Fruit fly (Drosophila melanogaster) whole organism, embryonic: ENCODE measurements around the gene Crg-1.

Experiments used
- ATbp ChIP-seq: fragments of 200-800 bp; sonication (Bioruptor generic); optimal IDR thresholded peaks from 2 replicates; lab custom pipeline; 2017; ENCODE audit warnings: missing biosample characterization, mild to moderate bottlenecking, missing genetic modification characterization, missing genetic modification reagents
- Abd-B ChIP-seq: fragments of 200-800 bp; sonication (Bioruptor generic); optimal IDR thresholded peaks from 2 replicates; lab custom pipeline; 2018; ENCODE audit warnings: missing biosample characterization, mild to moderate bottlenecking, missing genetic modification characterization, moderate library complexity
- Atf-2 ChIP-seq: fragments of 200-800 bp; sonication (Bioruptor generic); optimal IDR thresholded peaks from 2 replicates; lab custom pipeline; 2016; ENCODE audit warnings: missing biosample characterization, missing genetic modification characterization
- Bgb ChIP-seq: fragments of 200-800 bp; sonication (Bioruptor generic); IDR thresholded peaks from 2 replicates; pipeline ENCODE4 v1.3.6; 2022; ENCODE audit warnings: missing biosample characterization, missing genetic modification characterization; ENCODE audit not compliant: partially characterized antibody
- CG11093 ChIP-seq: fragments of 200-800 bp; sonication (Bioruptor generic); IDR thresholded peaks from 3 replicates; pipeline ENCODE4 v1.3.6; 2022; ENCODE audit warnings: missing biosample characterization, missing genetic modification characterization
- CG12104 ChIP-seq: fragments of 200-800 bp; sonication (Bioruptor generic); optimal IDR thresholded peaks from 3 replicates; lab custom pipeline; 2016; ENCODE audit warnings: missing biosample characterization, missing genetic modification characterization
- CG12391 ChIP-seq: fragments of 200-800 bp; sonication (Bioruptor generic); optimal IDR thresholded peaks from 3 replicates; lab custom pipeline; 2018; ENCODE audit warnings: missing biosample characterization, mild to moderate bottlenecking, missing genetic modification characterization, moderate library complexity
- CG12744 ChIP-seq: fragments of 200-800 bp; sonication (Bioruptor generic); optimal IDR thresholded peaks from 2 replicates; lab custom pipeline; 2016; ENCODE audit warnings: missing biosample characterization, missing genetic modification characterization
- CG13296 ChIP-seq: fragments of 200-800 bp; sonication (Bioruptor generic); optimal IDR thresholded peaks from 3 replicates; lab custom pipeline; 2018; ENCODE audit warnings: missing biosample characterization, mild to moderate bottlenecking, missing genetic modification characterization
- CG13624 ChIP-seq: fragments of 200-800 bp; sonication (Bioruptor generic); optimal IDR thresholded peaks from 2 replicates; lab custom pipeline; 2016; ENCODE audit warnings: missing biosample characterization, missing genetic modification characterization
- CG17186 ChIP-seq: fragments of 200-800 bp; sonication (Bioruptor generic); optimal IDR thresholded peaks from 3 replicates; lab custom pipeline; 2017; ENCODE audit warnings: missing biosample characterization, missing genetic modification reagents, missing genetic modification characterization
- CG17359 ChIP-seq: fragments of 200-800 bp; sonication (Bioruptor generic); optimal IDR thresholded peaks from 3 replicates; lab custom pipeline; 2018; ENCODE audit warnings: missing biosample characterization, mild to moderate bottlenecking, missing genetic modification characterization, moderate library complexity
- CG17385 ChIP-seq: fragments of 200-800 bp; sonication (Bioruptor generic); optimal IDR thresholded peaks from 3 replicates; lab custom pipeline; 2018; ENCODE audit warnings: missing biosample characterization, mild to moderate bottlenecking, missing genetic modification characterization
- CG1792 ChIP-seq: fragments of 200-800 bp; sonication (Bioruptor generic); optimal IDR thresholded peaks from 2 replicates; lab custom pipeline; 2016; ENCODE audit warnings: missing biosample characterization, missing genetic modification characterization
- CG2129 ChIP-seq: fragments of 200-800 bp; sonication (Bioruptor generic); IDR thresholded peaks from 2 replicates; pipeline ENCODE4 v1.3.6; 2022; ENCODE audit warnings: missing biosample characterization, missing genetic modification characterization; ENCODE audit not compliant: partially characterized antibody
- CG2712 ChIP-seq: fragments of 200-800 bp; optimal IDR thresholded peaks from 3 replicates; lab custom pipeline; 2019; ENCODE audit warnings: missing biosample characterization, mild to moderate bottlenecking, missing genetic modification characterization, moderate library complexity
- CG30403 ChIP-seq: fragments of 200-800 bp; sonication (Bioruptor generic); optimal IDR thresholded peaks from 3 replicates; lab custom pipeline; 2016; ENCODE audit warnings: missing biosample characterization, missing genetic modification characterization
- CG42726 ChIP-seq: fragments of 200-800 bp; sonication (Bioruptor generic); IDR thresholded peaks from 2 replicates; pipeline ENCODE4 v1.3.6; 2022; ENCODE audit warnings: missing biosample characterization, missing genetic modification characterization; ENCODE audit not compliant: partially characterized antibody
- CG43689 ChIP-seq: fragments of 200-800 bp; sonication (Bioruptor generic); IDR thresholded peaks from 2 replicates; pipeline ENCODE4 v1.3.6; 2022; ENCODE audit warnings: missing biosample characterization, missing genetic modification characterization
- CG4424 ChIP-seq: fragments of 200-800 bp; sonication (Bioruptor generic); optimal IDR thresholded peaks from 3 replicates; lab custom pipeline; 2016; ENCODE audit warnings: missing biosample characterization, missing genetic modification characterization
- CG4730 ChIP-seq: fragments of 200-800 bp; sonication (Bioruptor generic); IDR thresholded peaks from 2 replicates; pipeline ENCODE4 v1.3.6; 2022; ENCODE audit warnings: missing biosample characterization, missing genetic modification characterization
- CG7839 ChIP-seq: fragments of 200-800 bp; sonication (Bioruptor generic); optimal IDR thresholded peaks from 3 replicates; lab custom pipeline; 2018; ENCODE audit warnings: missing biosample characterization, mild to moderate bottlenecking, missing genetic modification characterization, moderate library complexity
- CG9215 ChIP-seq: fragments of 200-800 bp; sonication (Bioruptor generic); IDR thresholded peaks from 2 replicates; pipeline ENCODE4 v1.3.6; 2022; ENCODE audit warnings: missing biosample characterization, missing genetic modification characterization
- Doc2 ChIP-seq: fragments of 200-800 bp; sonication (Bioruptor generic); IDR thresholded peaks from 2 replicates; pipeline ENCODE4 v1.3.6; 2022; ENCODE audit warnings: missing biosample characterization, missing genetic modification characterization
- E2f2 ChIP-seq: fragments of 200-800 bp; sonication (Bioruptor generic); IDR thresholded peaks from 2 replicates; pipeline ENCODE4 v1.3.6; 2022; ENCODE audit warnings: missing biosample characterization, missing genetic modification characterization
- Fer3 ChIP-seq: fragments of 200-800 bp; sonication (Bioruptor generic); optimal IDR thresholded peaks from 2 replicates; lab custom pipeline; 2018; ENCODE audit warnings: missing biosample characterization, mild to moderate bottlenecking, missing genetic modification characterization, moderate library complexity
- Hr3 ChIP-seq: fragments of 200-800 bp; sonication (Bioruptor generic); optimal IDR thresholded peaks from 3 replicates; lab custom pipeline; 2016; ENCODE audit warnings: missing biosample characterization, missing genetic modification characterization
- Neu2 ChIP-seq: fragments of 200-800 bp; sonication (Bioruptor generic); optimal IDR thresholded peaks from 3 replicates; lab custom pipeline; 2016; ENCODE audit warnings: missing biosample characterization, missing genetic modification characterization, borderline replicate concordance
- Nf-YB ChIP-seq: fragments of 200-800 bp; sonication (Bioruptor generic); optimal IDR thresholded peaks from 3 replicates; lab custom pipeline; 2019; ENCODE audit warnings: missing biosample characterization, mild to moderate bottlenecking, missing genetic modification characterization, moderate library complexity
- Pdp1 ChIP-seq, 2 experiments: fragments of 200-800 bp; sonication (Bioruptor generic); optimal IDR thresholded peaks; 3 replicates each; lab custom pipeline; 2016; ENCODE audit warnings: missing biosample characterization in 2 of 2, missing genetic modification characterization in 2 of 2, mild to moderate bottlenecking in 1 of 2, moderate library complexity in 1 of 2
- Poxn ChIP-seq: fragments of 200-800 bp; sonication (Bioruptor generic); IDR thresholded peaks from 2 replicates; pipeline ENCODE4 v1.3.6; 2022; ENCODE audit warnings: missing biosample characterization, missing genetic modification characterization
- Ptx1 ChIP-seq: fragments of 200-800 bp; sonication (Bioruptor generic); IDR thresholded peaks from 2 replicates; pipeline ENCODE4 v1.3.6; 2022; ENCODE audit warnings: missing biosample characterization, missing genetic modification characterization
- Usf ChIP-seq: fragments of 200-800 bp; sonication (Bioruptor generic); optimal IDR thresholded peaks from 2 replicates; lab custom pipeline; 2017; ENCODE audit warnings: missing genotype, missing biosample characterization, missing genetic modification characterization
- Xbp1 ChIP-seq: fragments of 200-800 bp; sonication (Bioruptor generic); optimal IDR thresholded peaks from 3 replicates; lab custom pipeline; 2016; ENCODE audit warnings: missing biosample characterization, mild to moderate bottlenecking, missing genetic modification characterization
- YL-1 ChIP-seq: fragments of 200-800 bp; sonication (Bioruptor generic); optimal IDR thresholded peaks from 3 replicates; lab custom pipeline; 2017; ENCODE audit warnings: missing biosample characterization, mild to moderate bottlenecking, missing genetic modification characterization
- chm ChIP-seq: fragments of 200-800 bp; sonication (Bioruptor generic); IDR thresholded peaks from 2 replicates; pipeline ENCODE4 v1.3.6; 2022; ENCODE audit warnings: missing biosample characterization, missing genetic modification characterization
- esg ChIP-seq: fragments of 200-800 bp; sonication (Bioruptor generic); conservative IDR thresholded peaks from 2 replicates; pipeline ENCODE4 v1.3.6; 2022; ENCODE audit warnings: missing biosample characterization, missing genetic modification characterization
- eve ChIP-seq, 2 experiments: fragments of >200 bp; optimal IDR thresholded peaks; 2 replicates each; lab custom pipeline; 2017; ENCODE audit warnings: missing biosample characterization in 2 of 2, missing genetic modification characterization in 2 of 2
- gem ChIP-seq: fragments of 200-800 bp; sonication (Bioruptor generic); optimal IDR thresholded peaks from 2 replicates; lab custom pipeline; 2019; ENCODE audit warnings: missing biosample characterization, mild to moderate bottlenecking, missing genetic modification characterization, moderate library complexity
- lbe ChIP-seq: fragments of 200-800 bp; sonication (Bioruptor generic); optimal IDR thresholded peaks from 2 replicates; lab custom pipeline; 2016; ENCODE audit warnings: missing biosample characterization, mild to moderate bottlenecking, missing genetic modification characterization
- lilli ChIP-seq: fragments of 200-800 bp; sonication (Bioruptor generic); optimal IDR thresholded peaks from 3 replicates; lab custom pipeline; 2016; ENCODE audit warnings: missing biosample characterization, missing genetic modification characterization
- pb ChIP-seq: fragments of 200-800 bp; sonication (Bioruptor generic); optimal IDR thresholded peaks from 3 replicates; lab custom pipeline; 2016; ENCODE audit warnings: missing biosample characterization, missing genetic modification characterization
- schlank ChIP-seq: fragments of 200-800 bp; sonication (Bioruptor generic); optimal IDR thresholded peaks from 2 replicates; lab custom pipeline; 2018; ENCODE audit warnings: missing biosample characterization, mild to moderate bottlenecking, missing genetic modification characterization
- shn ChIP-seq: fragments of 200-800 bp; sonication (Bioruptor generic); optimal IDR thresholded peaks from 3 replicates; lab custom pipeline; 2016; ENCODE audit warnings: missing biosample characterization, missing genetic modification characterization
- sisA ChIP-seq: fragments of 200-800 bp; sonication (Bioruptor generic); IDR thresholded peaks from 2 replicates; pipeline ENCODE4 v1.3.6; 2022; ENCODE audit warnings: missing biosample characterization, missing genetic modification characterization
- ssp ChIP-seq: fragments of 200-800 bp; sonication (Bioruptor generic); IDR thresholded peaks from 2 replicates; pipeline ENCODE4 v1.3.6; 2022; ENCODE audit warnings: missing biosample characterization, missing genetic modification characterization
- trh ChIP-seq: fragments of 200-800 bp; sonication (Bioruptor generic); optimal IDR thresholded peaks from 2 replicates; lab custom pipeline; 2016; ENCODE audit warnings: missing biosample characterization, missing genetic modification characterization
- unpg ChIP-seq: fragments of 200-800 bp; sonication (Bioruptor generic); optimal IDR thresholded peaks from 3 replicates; lab custom pipeline; 2018; ENCODE audit warnings: missing biosample characterization, mild to moderate bottlenecking, missing genetic modification characterization, moderate library complexity
- vfl ChIP-seq: fragments of 200-800 bp; sonication (Bioruptor generic); optimal IDR thresholded peaks from 2 replicates; lab custom pipeline; 2016; ENCODE audit warnings: missing biosample characterization, missing genetic modification characterization
- vvl ChIP-seq: fragments of 200-800 bp; sonication (Bioruptor generic); IDR thresholded peaks from 2 replicates; pipeline ENCODE4 v1.3.6; 2022; ENCODE audit warnings: missing biosample characterization, missing genetic modification characterization

Crg-1 gene

DNA sequence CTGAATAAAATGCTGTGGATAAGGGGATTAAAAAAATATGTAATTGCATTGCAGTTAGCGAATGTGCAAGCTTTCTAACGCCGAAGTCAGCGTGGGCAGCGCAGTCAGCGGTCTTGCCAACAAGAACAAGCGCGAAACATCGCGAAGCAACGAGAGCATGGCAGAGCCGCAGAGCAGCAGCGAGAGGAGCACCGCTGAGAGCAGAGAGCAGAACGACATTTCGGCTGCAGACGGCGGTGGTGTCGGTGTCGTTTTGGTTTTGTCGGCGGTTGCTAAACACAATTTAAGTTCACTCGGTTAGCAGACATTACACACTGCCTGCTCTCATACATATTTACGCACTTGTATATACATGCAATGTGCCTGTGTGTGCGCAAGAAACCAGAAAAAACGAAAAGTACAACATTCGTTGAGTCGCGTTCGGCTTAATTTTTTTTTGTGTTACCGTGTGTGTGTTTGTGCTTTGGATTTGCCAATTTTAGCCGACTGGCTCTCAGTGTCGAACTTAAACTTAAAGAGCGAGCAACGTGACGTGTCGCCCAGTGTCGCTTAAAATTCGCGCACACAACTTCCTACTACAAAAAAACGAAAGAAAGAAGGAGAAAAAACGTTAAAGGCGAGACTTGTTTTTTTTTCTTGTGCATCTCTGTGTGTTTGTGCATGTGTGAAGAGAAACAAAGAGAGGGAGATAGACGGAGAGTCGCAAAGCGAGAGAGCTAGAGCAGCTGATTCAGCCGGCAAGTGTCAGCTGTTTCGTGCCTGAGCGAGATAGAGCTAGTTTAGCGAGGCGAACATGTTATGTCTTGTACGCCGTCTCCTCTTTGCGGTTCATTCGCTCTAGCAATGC is 17.0 kb upstream of the Crg-1 start (continued):
- no peak for TF ChIP-seq CG9215 (GFP tag; lab: Robert Waterston, UW)
- peak; percentile 37 for TF ChIP-seq Xbp1 (GFP tag; lab: Kevin White, UChicago)
- TF ChIP-seq Neu2 (GFP tag; lab: Kevin White, UChicago), result no peak
- TF ChIP-seq unpg (GFP tag; lab: Kevin White, UChicago), result no peak
- TF ChIP-seq eve (GFP tag; optimal IDR thresholded peaks at IDR 0.05; lab: Kevin White, UChicago), result no peak
- TF ChIP-seq esg (GFP tag; lab: Robert Waterston, UW), result no peak
- TF ChIP-seq lilli (GFP tag; lab: Kevin White, UChicago), result no peak
- no peak for TF ChIP-seq Usf (GFP tag; lab: Kevin White, UChicago)
- no peak for TF ChIP-seq chm
- TF ChIP-seq trh, result no peak
- TF ChIP-seq Doc2 (GFP tag; lab: Robert Waterston, UW), result no peak
- no peak for TF ChIP-seq Atf-2 (GFP tag; lab: Kevin White, UChicago)
- TF ChIP-seq ATbp (GFP tag; lab: Kevin White, UChicago), result no peak
- TF ChIP-seq lbe (GFP tag; lab: Kevin White, UChicago), result peak; percentile 72
- no peak for TF ChIP-seq CG42726 (GFP tag; lab: Robert Waterston, UW)
- TF ChIP-seq CG17186, result no peak
- no peak for TF ChIP-seq sisA (GFP tag; lab: Robert Waterston, UW)
- no peak for TF ChIP-seq Fer3 (tag; lab: Kevin White, UChicago)
- TF ChIP-seq YL-1 (GFP tag; lab: Kevin White, UChicago), result peak; percentile 30
- no peak for TF ChIP-seq CG12744 (GFP tag; lab: Kevin White, UChicago)
- no peak for TF ChIP-seq Poxn (GFP tag; lab: Robert Waterston, UW)
- TF ChIP-seq E2f2 (GFP tag; lab: Robert Waterston, UW), result no peak
- no peak for TF ChIP-seq CG11093 (GFP tag; lab: Robert Waterston, UW)
- TF ChIP-seq ssp (GFP tag; lab: Robert Waterston, UW), result no peak
- TF ChIP-seq Pdp1 (GFP tag; optimal IDR thresholded peaks at IDR 0.05; lab: Kevin White, UChicago), result peak in 1 of 2 experiments; percentile 9
- TF ChIP-seq CG17359, result no peak
- TF ChIP-seq CG7839 (tag; lab: Kevin White, UChicago), result peak; percentile 2
- TF ChIP-seq pb (GFP tag; lab: Kevin White, UChicago), result no peak
- TF ChIP-seq CG13624 (GFP tag; lab: Kevin White, UChicago), result peak; percentile 8
- TF ChIP-seq CG2712 (tag; lab: Kevin White, UChicago), result no peak
- no peak; the same call in 1 of the 2 replicates for TF ChIP-seq vvl (GFP tag; lab: Robert Waterston, UW)
- no peak for TF ChIP-seq Abd-B
- TF ChIP-seq vfl (GFP tag; lab: Kevin White, UChicago), result no peak
- no peak for TF ChIP-seq CG1792 (GFP tag; lab: Kevin White, UChicago)
- TF ChIP-seq CG4424 (GFP tag; lab: Kevin White, UChicago), result no peak
- peak; percentile 20 for TF ChIP-seq gem (tag; lab: Kevin White, UChicago)
- no peak; the same call in 1 of the 2 replicates for TF ChIP-seq Bgb (GFP tag; lab: Robert Waterston, UW)
- no peak for TF ChIP-seq CG12391 (tag; lab: Kevin White, UChicago)
- no peak for TF ChIP-seq CG30403 (GFP tag; lab: Kevin White, UChicago)
- peak; percentile 47 for TF ChIP-seq CG13296 (GFP tag; lab: Kevin White, UChicago)
- TF ChIP-seq CG12104 (GFP tag; lab: Kevin White, UChicago), result no peak
- TF ChIP-seq Hr3 (GFP tag; lab: Kevin White, UChicago), result no peak
- no peak for TF ChIP-seq Nf-YB (GFP tag; lab: Kevin White, UChicago)
- no peak for TF ChIP-seq shn (GFP tag; lab: Kevin White, UChicago)
- no peak for TF ChIP-seq CG2129 (GFP tag; lab: Robert Waterston, UW)
- peak; percentile 55 for TF ChIP-seq CG17385
- TF ChIP-seq CG43689 (GFP tag; lab: Robert Waterston, UW), result no peak
- no peak for TF ChIP-seq Ptx1 (GFP tag; lab: Robert Waterston, UW)
- no peak for TF ChIP-seq schlank (tag; lab: Kevin White, UChicago)
- no peak for TF ChIP-seq CG4730
